Fruit fly (Drosophila melanogaster) whole organism, embryonic: ENCODE data around the gene CG9903.

Experiments used
- BtbVII ChIP-seq: fragments of 200-800 bp; sonication (Bioruptor generic); optimal IDR thresholded peaks from 3 replicates; lab custom pipeline; 2017; ENCODE audit warnings: missing biosample characterization, mild to moderate bottlenecking, missing genetic modification characterization
- CG10267 ChIP-seq: fragments of 200-800 bp; sonication (Bioruptor generic); optimal IDR thresholded peaks from 2 replicates; lab custom pipeline; 2018; ENCODE audit warnings: missing biosample characterization, mild to moderate bottlenecking, missing genetic modification characterization, moderate library complexity
- CG10959 ChIP-seq: fragments of 200-800 bp; sonication (Bioruptor generic); IDR thresholded peaks from 2 replicates; pipeline ENCODE4 v1.3.6; 2022; ENCODE audit warnings: missing biosample characterization, missing genetic modification characterization
- CG11696 ChIP-seq: fragments of 200-800 bp; sonication (Bioruptor generic); IDR thresholded peaks from 2 replicates; pipeline ENCODE4 v1.3.6; 2022; ENCODE audit warnings: missing biosample characterization, missing genetic modification characterization
- CG12219 ChIP-seq: fragments of 200-800 bp; sonication (Bioruptor generic); optimal IDR thresholded peaks from 3 replicates; lab custom pipeline; 2018; ENCODE audit warnings: missing biosample characterization, mild to moderate bottlenecking, missing genetic modification characterization
- CG1233 ChIP-seq: fragments of 200-800 bp; sonication (Bioruptor generic); optimal IDR thresholded peaks from 4 replicates; lab custom pipeline; 2018; ENCODE audit warnings: missing biosample characterization, mild to moderate bottlenecking, missing genetic modification characterization
- CG14965 ChIP-seq: fragments of 200-800 bp; sonication (Bioruptor generic); optimal IDR thresholded peaks from 2 replicates; lab custom pipeline; 2016; ENCODE audit warnings: missing biosample characterization, missing genetic modification characterization, borderline replicate concordance
- CG16779 ChIP-seq: fragments of 200-800 bp; sonication (Bioruptor generic); IDR thresholded peaks from 2 replicates; pipeline ENCODE4 v1.3.6; 2022; ENCODE audit warnings: missing biosample characterization, missing genetic modification characterization
- CG17802 ChIP-seq: fragments of 200-800 bp; sonication (Bioruptor generic); optimal IDR thresholded peaks from 2 replicates; lab custom pipeline; 2018; ENCODE audit warnings: missing biosample characterization, mild to moderate bottlenecking, missing genetic modification characterization, moderate library complexity
- CG17912 ChIP-seq: fragments of 200-800 bp; sonication (Bioruptor generic); optimal IDR thresholded peaks from 2 replicates; lab custom pipeline; 2018; ENCODE audit warnings: missing biosample characterization, mild to moderate bottlenecking, missing genetic modification characterization
- CG2120 ChIP-seq: fragments of 200-800 bp; sonication (Bioruptor generic); optimal IDR thresholded peaks from 3 replicates; lab custom pipeline; 2016; ENCODE audit warnings: missing biosample characterization, missing genetic modification characterization
- CG3163 ChIP-seq: fragments of 200-800 bp; sonication (Bioruptor generic); optimal IDR thresholded peaks from 3 replicates; lab custom pipeline; 2016; ENCODE audit warnings: missing biosample characterization, missing genetic modification characterization
- CG34376 ChIP-seq: fragments of 200-800 bp; sonication (Bioruptor generic); optimal IDR thresholded peaks from 2 replicates; lab custom pipeline; 2018; ENCODE audit warnings: missing biosample characterization, mild to moderate bottlenecking, missing genetic modification characterization
- CG4404 ChIP-seq: fragments of 200-800 bp; sonication (Bioruptor generic); IDR thresholded peaks from 2 replicates; pipeline ENCODE4 v1.3.6; 2022; ENCODE audit warnings: missing biosample characterization, missing genetic modification characterization
- CG4854 ChIP-seq: fragments of 200-800 bp; sonication (Bioruptor generic); optimal IDR thresholded peaks from 2 replicates; lab custom pipeline; 2016; ENCODE audit warnings: missing biosample characterization, missing genetic modification characterization, inconsistent platforms
- CG5180 ChIP-seq: fragments of 200-800 bp; sonication (Bioruptor generic); optimal IDR thresholded peaks from 3 replicates; lab custom pipeline; 2017; ENCODE audit warnings: missing biosample characterization, missing genetic modification characterization, mild to moderate bottlenecking, moderate library complexity, missing genetic modification reagents
- CG7839 ChIP-seq: fragments of 200-800 bp; sonication (Bioruptor generic); optimal IDR thresholded peaks from 3 replicates; lab custom pipeline; 2018; ENCODE audit warnings: missing biosample characterization, mild to moderate bottlenecking, missing genetic modification characterization, moderate library complexity
- CG7963 ChIP-seq: fragments of 200-800 bp; sonication (Bioruptor generic); IDR thresholded peaks from 3 replicates; pipeline ENCODE4 v1.3.6; 2022; ENCODE audit warnings: missing biosample characterization, missing genetic modification characterization; ENCODE audit not compliant: partially characterized antibody
- CG7987 ChIP-seq: fragments of 200-800 bp; sonication (Bioruptor generic); optimal IDR thresholded peaks from 2 replicates; lab custom pipeline; 2018; ENCODE audit warnings: missing biosample characterization, mild to moderate bottlenecking, missing genetic modification characterization, moderate library complexity
- Chrac-16 ChIP-seq: fragments of 200-800 bp; sonication (Bioruptor generic); optimal IDR thresholded peaks from 3 replicates; lab custom pipeline; 2016; ENCODE audit warnings: missing biosample characterization, missing genetic modification characterization
- Dll ChIP-seq: fragments of 200-800 bp; sonication (Bioruptor generic); IDR thresholded peaks from 4 replicates; pipeline ENCODE4 v1.3.6; 2022; ENCODE audit warnings: missing biosample characterization, missing genetic modification characterization; ENCODE audit not compliant: partially characterized antibody
- Fer1 ChIP-seq: fragments of 200-800 bp; sonication (Bioruptor generic); optimal IDR thresholded peaks from 2 replicates; lab custom pipeline; 2017; ENCODE audit warnings: missing biosample characterization, mild to moderate bottlenecking, missing genetic modification characterization
- Mad ChIP-seq: fragments of 200-800 bp; sonication (Bioruptor generic); optimal IDR thresholded peaks from 2 replicates; lab custom pipeline; 2016; ENCODE audit warnings: missing biosample characterization, missing genetic modification characterization
- NK7.1 ChIP-seq: fragments of 200-800 bp; sonication (Bioruptor generic); optimal IDR thresholded peaks from 3 replicates; lab custom pipeline; 2016; ENCODE audit warnings: missing biosample characterization, missing genetic modification characterization
- Nf-YB ChIP-seq: fragments of 200-800 bp; sonication (Bioruptor generic); optimal IDR thresholded peaks from 3 replicates; lab custom pipeline; 2019; ENCODE audit warnings: missing biosample characterization, mild to moderate bottlenecking, missing genetic modification characterization, moderate library complexity
- Oaz ChIP-seq: fragments of 200-800 bp; sonication (Bioruptor generic); IDR thresholded peaks from 2 replicates; pipeline ENCODE4 v1.3.6; 2022; ENCODE audit warnings: missing biosample characterization, missing genetic modification characterization
- Oli ChIP-seq: fragments of 200-800 bp; sonication (Bioruptor generic); optimal IDR thresholded peaks from 2 replicates; lab custom pipeline; 2018; ENCODE audit warnings: missing biosample characterization, mild to moderate bottlenecking, missing genetic modification characterization, moderate library complexity
- Rx ChIP-seq: fragments of 200-800 bp; sonication (Bioruptor generic); IDR thresholded peaks from 2 replicates; pipeline ENCODE4 v1.3.6; 2022; ENCODE audit warnings: missing biosample characterization, missing genetic modification characterization
- Sox100B ChIP-seq: fragments of 200-800 bp; sonication (Bioruptor generic); optimal IDR thresholded peaks from 3 replicates; lab custom pipeline; 2018; ENCODE audit warnings: missing biosample characterization, mild to moderate bottlenecking, missing genetic modification characterization
- ap ChIP-seq: fragments of 200-800 bp; sonication (Bioruptor generic); IDR thresholded peaks from 2 replicates; pipeline ENCODE4 v1.3.6; 2022; ENCODE audit warnings: missing biosample characterization, missing genetic modification characterization
- bcd ChIP-seq: fragments of 200-800 bp; sonication (Bioruptor generic); optimal IDR thresholded peaks from 2 replicates; lab custom pipeline; 2017; ENCODE audit warnings: missing biosample characterization, mild to moderate bottlenecking, missing genetic modification characterization
- cad ChIP-seq: fragments of >200 bp; optimal IDR thresholded peaks from 2 replicates; lab custom pipeline; 2017; ENCODE audit warnings: missing biosample characterization, missing genetic modification characterization
- cato ChIP-seq: fragments of 200-800 bp; sonication (Bioruptor generic); optimal IDR thresholded peaks from 2 replicates; lab custom pipeline; 2016; ENCODE audit warnings: missing biosample characterization, missing genetic modification characterization, borderline replicate concordance
- chinmo ChIP-seq: fragments of 200-800 bp; sonication (Bioruptor generic); IDR thresholded peaks from 4 replicates; pipeline ENCODE4 v1.3.6; 2022; ENCODE audit warnings: missing biosample characterization, missing genetic modification characterization; ENCODE audit not compliant: partially characterized antibody
- dati ChIP-seq: fragments of 200-800 bp; sonication (Bioruptor generic); IDR thresholded peaks from 2 replicates; pipeline ENCODE4 v1.3.6; 2022; ENCODE audit warnings: missing biosample characterization, missing genetic modification characterization
- gsb ChIP-seq: fragments of 200-800 bp; sonication (Bioruptor generic); IDR thresholded peaks from 2 replicates; pipeline ENCODE4 v1.3.6; 2022; ENCODE audit warnings: missing biosample characterization, missing genetic modification characterization
- gt ChIP-seq: fragments of 200-800 bp; sonication (Bioruptor generic); IDR thresholded peaks from 2 replicates; pipeline ENCODE4 v1.3.6; 2022; ENCODE audit warnings: missing biosample characterization, missing genetic modification characterization
- her ChIP-seq: fragments of 200-800 bp; sonication (Bioruptor generic); optimal IDR thresholded peaks from 2 replicates; lab custom pipeline; 2016; ENCODE audit warnings: missing biosample characterization, missing genetic modification characterization
- ind ChIP-seq: fragments of 200-800 bp; sonication (Bioruptor generic); optimal IDR thresholded peaks from 3 replicates; lab custom pipeline; 2016; ENCODE audit warnings: missing biosample characterization, missing genetic modification characterization
- inv ChIP-seq: fragments of 200-800 bp; sonication (Bioruptor generic); IDR thresholded peaks from 2 replicates; pipeline ENCODE4 v1.3.6; 2022; ENCODE audit warnings: missing biosample characterization, missing genetic modification characterization; ENCODE audit not compliant: partially characterized antibody
- jumu ChIP-seq: fragments of 200-800 bp; sonication (Bioruptor generic); optimal IDR thresholded peaks from 3 replicates; lab custom pipeline; 2016; ENCODE audit warnings: missing biosample characterization, missing genetic modification characterization
- lbe ChIP-seq: fragments of 200-800 bp; sonication (Bioruptor generic); optimal IDR thresholded peaks from 2 replicates; lab custom pipeline; 2016; ENCODE audit warnings: missing biosample characterization, mild to moderate bottlenecking, missing genetic modification characterization
- peb ChIP-seq: fragments of 200-800 bp; sonication (Bioruptor generic); IDR thresholded peaks from 2 replicates; pipeline ENCODE4 v1.3.6; 2022; ENCODE audit warnings: missing biosample characterization, missing genetic modification characterization
- pnt ChIP-seq: fragments of 200-800 bp; sonication (Bioruptor generic); optimal IDR thresholded peaks from 3 replicates; lab custom pipeline; 2016; ENCODE audit warnings: missing biosample characterization, missing genetic modification characterization
- pum ChIP-seq: fragments of 200-800 bp; sonication (Bioruptor generic); optimal IDR thresholded peaks from 2 replicates; lab custom pipeline; 2016; ENCODE audit warnings: missing biosample characterization, missing genetic modification characterization
- sc ChIP-seq, 3 experiments: fragments of >200 bp in 2 of 3; fragments of 200-800 bp in 1 of 3; sonication (Bioruptor generic) in 1 of 3; optimal IDR thresholded peaks; 2 replicates in 2 of 3; 3 replicates in 1 of 3; lab custom pipeline; 2017; ENCODE audit warnings: mild to moderate bottlenecking in 1 of 3, missing biosample characterization in 1 of 3, missing genetic modification characterization in 1 of 3, missing genetic modification reagents in 1 of 3
- sima ChIP-seq: fragments of 200-800 bp; sonication (Bioruptor generic); optimal IDR thresholded peaks from 2 replicates; lab custom pipeline; 2016; ENCODE audit warnings: missing biosample characterization, missing genetic modification characterization
- tgo ChIP-seq: fragments of 200-800 bp; sonication (Bioruptor generic); IDR thresholded peaks from 3 replicates; pipeline ENCODE4 v1.3.6; 2022; ENCODE audit warnings: missing biosample characterization, missing genetic modification characterization
- toy ChIP-seq: fragments of 200-800 bp; sonication (Bioruptor generic); IDR thresholded peaks from 2 replicates; pipeline ENCODE4 v1.3.6; 2022; ENCODE audit warnings: missing biosample characterization, missing genetic modification characterization
- trh ChIP-seq: fragments of 200-800 bp; sonication (Bioruptor generic); optimal IDR thresholded peaks from 2 replicates; lab custom pipeline; 2016; ENCODE audit warnings: missing biosample characterization, missing genetic modification characterization

Gene CG9903

DNA sequence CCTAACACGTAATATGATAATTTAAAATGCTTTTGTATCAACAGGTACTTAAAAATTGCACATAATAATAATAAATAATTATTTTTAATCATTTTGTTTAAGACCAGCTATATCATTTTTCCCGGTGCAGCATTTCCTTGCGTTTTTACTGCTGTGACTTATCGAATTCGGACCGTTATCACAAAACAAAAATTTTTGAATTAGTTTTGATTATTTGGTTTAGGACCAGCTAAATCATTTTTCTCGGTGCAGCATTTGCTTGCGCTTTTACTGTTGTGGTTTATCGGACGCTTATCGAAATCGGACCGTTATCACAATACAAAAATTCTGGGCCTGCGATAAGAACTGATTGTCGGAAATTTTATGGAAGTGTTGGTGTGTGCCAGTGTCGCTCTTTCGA lies 11.9 kb upstream of the CG9903 start (continued):
- TF ChIP-seq gsb (GFP tag; lab: Robert Waterston, UW) (no peak; the same call in 1 of the 2 replicates), sima (GFP tag; lab: Kevin White, UChicago) (no peak), dati (GFP tag; lab: Robert Waterston, UW) (no peak), CG17912 (no peak), CG3163 (GFP tag; lab: Kevin White, UChicago) (no peak), CG17802 (peak; percentile 56), Mad (GFP tag; lab: Kevin White, UChicago) (peak; percentile 61), Dll (GFP tag; lab: Robert Waterston, UW) (0 out of 4 replicates have a peak, but pooled peaks have one; percentile 15), her (peak; percentile 58), tgo (GFP tag; lab: Robert Waterston, UW) (peak; percentile 69), trh (GFP tag; lab: Kevin White, UChicago) (peak; percentile 20), CG10267 (tag; lab: Kevin White, UChicago) (peak; percentile 74), CG11696 (peak; percentile 65; the same call in 1 of the 2 replicates), ap (peak; percentile 63), pum (GFP tag; lab: Kevin White, UChicago) (peak; percentile 43), CG14965 (GFP tag; lab: Kevin White, UChicago) (no peak), inv (no peak), CG2120 (GFP tag; lab: Kevin White, UChicago) (peak; percentile 82), CG34376 (peak; percentile 90), lbe (GFP tag; lab: Kevin White, UChicago) (peak; percentile 73), CG12219 (GFP tag; lab: Kevin White, UChicago) (peak; percentile 75), cato (peak; percentile 42), ind (GFP tag; lab: Kevin White, UChicago) (peak; percentile 80), CG4404 (GFP tag; lab: Robert Waterston, UW) (peak; percentile 39), Oaz (GFP tag; lab: Robert Waterston, UW) (no peak; the same call in 1 of the 2 replicates), Chrac-16 (GFP tag; lab: Kevin White, UChicago) (peak; percentile 79), toy (no peak), CG5180 (GFP tag; lab: Kevin White, UChicago) (peak; percentile 47), peb (GFP tag; lab: Robert Waterston, UW) (0 out of 2 replicates have a peak, but pooled peaks have one; percentile 19), Sox100B (GFP tag; lab: Kevin White, UChicago) (peak; percentile 86), gt (GFP tag; lab: Robert Waterston, UW) (no peak), CG7987 (GFP tag; lab: Kevin White, UChicago) (peak; percentile 38), NK7.1 (GFP tag; lab: Kevin White, UChicago) (peak; percentile 17), CG16779 (GFP tag; lab: Robert Waterston, UW) (peak; percentile 37; the same call in 1 of the 2 replicates), CG7963 (GFP tag; lab: Robert Waterston, UW) (no peak), jumu (GFP tag; lab: Kevin White, UChicago) (no peak), CG1233 (GFP tag; lab: Kevin White, UChicago) (peak; percentile 73), cad (no peak), chinmo (GFP tag; lab: Robert Waterston, UW) (no peak), sc (optimal IDR thresholded peaks at IDR 0.05; lab: Kevin White, UChicago) (no peak), sc (GFP tag; optimal IDR thresholded peaks at IDR 0.05; lab: Kevin White, UChicago) (peak; percentile 74), pnt (GFP tag; lab: Kevin White, UChicago) (peak; percentile 47), CG10959 (GFP tag; lab: Robert Waterston, UW) (peak; percentile 52; the same call in 1 of the 2 replicates), Nf-YB (GFP tag; lab: Kevin White, UChicago) (peak; percentile 62), BtbVII (GFP tag; lab: Kevin White, UChicago) (peak; percentile 84), CG7839 (tag; lab: Kevin White, UChicago) (peak; percentile 89), Oli (tag; lab: Kevin White, UChicago) (peak; percentile 84), Fer1 (peak; percentile 79), bcd (GFP tag; lab: Kevin White, UChicago) (peak; percentile 81), CG4854 (GFP tag; lab: Kevin White, UChicago) (peak; percentile 47), Rx (GFP tag; lab: Robert Waterston, UW) (no peak)
